Worm (Caenorhabditis elegans) whole organism, young adult: ENCODE measurements around the gene srlf-30.
A peak's percentile ranks its signal among the peaks of the same experiment; 100 is the strongest.

ENCODE experiments used
- B0035.1 ChIP-seq: sonication (generic microtip); optimal IDR thresholded peaks from 2 replicates; lab custom pipeline; 2016; ENCODE audit warnings: missing genetic modification characterization, mild to moderate bottlenecking, missing compliant biosample characterization, missing genotype, missing genetic modification reagents
- B0261.1 ChIP-seq: sonication (generic microtip); optimal IDR thresholded peaks from 2 replicates; lab custom pipeline; 2016; ENCODE audit warnings: mild to moderate bottlenecking, missing genetic modification characterization, moderate library complexity, missing compliant biosample characterization
- C17E4.6 ChIP-seq: fragments of 200-800 bp; sonication (Bioruptor generic); IDR thresholded peaks from 2 replicates; pipeline ENCODE4 v1.3.6; 2022; ENCODE audit warnings: missing genetic modification reagents, missing genetic modification characterization, missing compliant biosample characterization
- F10E7.11 ChIP-seq: sonication (generic microtip); optimal IDR thresholded peaks from 2 replicates; lab custom pipeline; 2017; ENCODE audit warnings: mild to moderate bottlenecking, missing genetic modification characterization, moderate library complexity, missing compliant biosample characterization
- F49E8.2 ChIP-seq: sonication (generic microtip); optimal IDR thresholded peaks from 3 replicates; lab custom pipeline; 2017; ENCODE audit warnings: missing genetic modification characterization, mild to moderate bottlenecking, missing compliant biosample characterization, antibody characterized with exemption, moderate library complexity; ENCODE audit not compliant: insufficient read depth
- Y53F4B.3 ChIP-seq: fragments of 200-800 bp; sonication (Bioruptor generic); IDR thresholded peaks from 2 replicates; pipeline ENCODE4 v1.3.6; 2022; ENCODE audit warnings: missing genetic modification reagents, missing genetic modification characterization, missing compliant biosample characterization
- Y53G8AR.9 ChIP-seq: fragments of 200-800 bp; sonication (Bioruptor generic); conservative IDR thresholded peaks from 2 replicates; pipeline ENCODE4 v1.3.6; 2022; ENCODE audit warnings: missing genetic modification reagents, missing genetic modification characterization, missing compliant biosample characterization
- Y67H2A.10 ChIP-seq: fragments of 200-800 bp; sonication (Bioruptor generic); conservative IDR thresholded peaks from 2 replicates; pipeline ENCODE4 v1.3.6; 2022; ENCODE audit warnings: missing genetic modification reagents, missing genetic modification characterization, missing compliant biosample characterization
- Y95B8A.8 ChIP-seq: fragments of 200-800 bp; sonication (Bioruptor generic); IDR thresholded peaks from 2 replicates; pipeline ENCODE4 v1.3.6; 2022; ENCODE audit warnings: missing genetic modification reagents, missing genetic modification characterization, missing compliant biosample characterization
- ZK185.1 ChIP-seq: sonication (generic microtip); optimal IDR thresholded peaks from 2 replicates; lab custom pipeline; 2016; ENCODE audit warnings: mild to moderate bottlenecking, missing genetic modification characterization, missing compliant biosample characterization; ENCODE audit not compliant: poor library complexity, severe bottlenecking
- atf-7 ChIP-seq: sonication (generic microtip); optimal IDR thresholded peaks from 2 replicates; lab custom pipeline; 2017; ENCODE audit warnings: mild to moderate bottlenecking, missing genetic modification characterization, missing compliant biosample characterization
- cebp-1 ChIP-seq, 2 experiments: fragments of 200-800 bp in 1 of 2; sonication (Bioruptor generic) in 1 of 2; sonication (generic microtip) in 1 of 2; IDR thresholded peaks in 1 of 2; optimal IDR thresholded peaks in 1 of 2; 2 replicates each; pipeline versions ENCODE4 v1.3.6 to Lab custom; 2017 to 2022; ENCODE audit warnings: missing compliant biosample characterization in 2 of 2, missing genetic modification characterization in 2 of 2, mild to moderate bottlenecking in 1 of 2, missing genetic modification reagents in 1 of 2, moderate library complexity in 1 of 2
- ceh-27 ChIP-seq: fragments of 200-800 bp; sonication (Bioruptor generic); optimal IDR thresholded peaks from 2 replicates; lab custom pipeline; 2018; ENCODE audit warnings: mild to moderate bottlenecking, missing genetic modification characterization, moderate library complexity, missing compliant biosample characterization
- chd-7 ChIP-seq: sonication (generic microtip); optimal IDR thresholded peaks from 2 replicates; lab custom pipeline; 2016; ENCODE audit warnings: mild to moderate bottlenecking, missing genetic modification characterization, moderate library complexity, missing compliant biosample characterization
- die-1 ChIP-seq: sonication (generic microtip); optimal IDR thresholded peaks from 2 replicates; lab custom pipeline; 2016; ENCODE audit warnings: missing genotype, mild to moderate bottlenecking, missing genetic modification characterization, missing compliant biosample characterization
- dox-1 ChIP-seq: fragments of 200-800 bp; sonication (Bioruptor generic); IDR thresholded peaks from 2 replicates; pipeline ENCODE4 v1.3.6; 2022; ENCODE audit warnings: missing genetic modification reagents, missing genetic modification characterization, missing compliant biosample characterization
- efl-1 ChIP-seq: fragments of 150-350 bp; optimal IDR thresholded peaks from 2 replicates; lab custom pipeline; 2014; ENCODE audit warnings: missing biosample characterization, missing genetic modification reagents, missing genetic modification characterization
- egl-18 ChIP-seq: fragments of 200-800 bp; sonication (Bioruptor generic); IDR thresholded peaks from 2 replicates; pipeline ENCODE4 v1.3.6; 2022; ENCODE audit warnings: missing genetic modification reagents, missing genetic modification characterization, missing compliant biosample characterization
- egl-44 ChIP-seq: fragments of 200-800 bp; sonication (Bioruptor generic); IDR thresholded peaks from 2 replicates; pipeline ENCODE4 v1.3.6; 2022; ENCODE audit warnings: missing genetic modification reagents, missing genetic modification characterization, missing compliant biosample characterization
- egrh-3 ChIP-seq: fragments of 200-800 bp; sonication (Bioruptor generic); IDR thresholded peaks from 2 replicates; pipeline ENCODE4 v1.3.6; 2022; ENCODE audit warnings: missing genetic modification reagents, missing genetic modification characterization, missing compliant biosample characterization
- fkh-3 ChIP-seq: sonication (generic microtip); optimal IDR thresholded peaks from 2 replicates; lab custom pipeline; 2016; ENCODE audit warnings: mild to moderate bottlenecking, missing genetic modification characterization, missing compliant biosample characterization
- gei-17 ChIP-seq: fragments of 200-800 bp; sonication (Bioruptor generic); optimal IDR thresholded peaks from 2 replicates; lab custom pipeline; 2018; ENCODE audit warnings: mild to moderate bottlenecking, missing genetic modification characterization, missing compliant biosample characterization
- hlh-12 ChIP-seq: sonication (generic microtip); optimal IDR thresholded peaks from 2 replicates; lab custom pipeline; 2016; ENCODE audit warnings: missing genetic modification characterization, missing compliant biosample characterization
- hlh-26 ChIP-seq: fragments of 200-800 bp; sonication (Bioruptor generic); conservative IDR thresholded peaks from 2 replicates; pipeline ENCODE4 v1.3.6; 2022; ENCODE audit warnings: missing genetic modification reagents, missing genetic modification characterization, missing compliant biosample characterization
- hmg-1.2 ChIP-seq: fragments of 200-800 bp; sonication (Bioruptor generic); IDR thresholded peaks from 2 replicates; pipeline ENCODE4 v1.3.6; 2022; ENCODE audit warnings: missing genetic modification reagents, missing genetic modification characterization, missing compliant biosample characterization
- let-607 ChIP-seq, 2 experiments: fragments of 200-800 bp in 1 of 2; sonication (Bioruptor generic) in 1 of 2; sonication (generic microtip) in 1 of 2; optimal IDR thresholded peaks; 2 replicates each; lab custom pipeline; 2016 to 2018; ENCODE audit warnings: mild to moderate bottlenecking in 2 of 2, missing compliant biosample characterization in 2 of 2, missing genetic modification characterization in 2 of 2, moderate library complexity in 2 of 2, missing genotype in 1 of 2
- lin-35 ChIP-seq, 3 experiments: fragments of 150-350 bp in 2 of 3; sonication (generic microtip) in 1 of 3; optimal IDR thresholded peaks; 2 replicates each; lab custom pipeline; 2014 to 2018; ENCODE audit warnings: missing biosample characterization in 3 of 3, missing genetic modification characterization in 3 of 3, missing genetic modification reagents in 3 of 3
- madf-10 ChIP-seq: sonication (generic microtip); optimal IDR thresholded peaks from 2 replicates; lab custom pipeline; 2016; ENCODE audit warnings: mild to moderate bottlenecking, missing genetic modification characterization, missing compliant biosample characterization
- madf-3 ChIP-seq: fragments of 200-800 bp; sonication (Bioruptor generic); IDR thresholded peaks from 2 replicates; pipeline ENCODE4 v1.3.6; 2022; ENCODE audit warnings: missing genetic modification reagents, missing genetic modification characterization, missing compliant biosample characterization
- madf-8 ChIP-seq: fragments of 200-800 bp; sonication (Bioruptor generic); conservative IDR thresholded peaks from 2 replicates; pipeline ENCODE4 v1.3.6; 2022; ENCODE audit warnings: missing genetic modification reagents, missing genetic modification characterization, missing compliant biosample characterization
- mcd-1 ChIP-seq: fragments of 200-800 bp; sonication (Bioruptor generic); IDR thresholded peaks from 2 replicates; pipeline ENCODE4 v1.3.6; 2022; ENCODE audit warnings: missing genetic modification reagents, missing genetic modification characterization, missing compliant biosample characterization
- nhr-80 ChIP-seq: sonication (generic microtip); optimal IDR thresholded peaks from 2 replicates; lab custom pipeline; 2016; ENCODE audit warnings: missing genetic modification characterization, missing compliant biosample characterization
- nhr-90 ChIP-seq: sonication (generic microtip); optimal IDR thresholded peaks from 2 replicates; lab custom pipeline; 2016; ENCODE audit warnings: missing genotype, mild to moderate bottlenecking, missing genetic modification characterization, missing compliant biosample characterization
- pha-4 ChIP-seq: fragments of 150-350 bp; sonication (generic microtip); optimal IDR thresholded peaks from 2 replicates; lab custom pipeline; 2014; ENCODE audit warnings: missing biosample characterization, missing genetic modification reagents, missing genetic modification characterization
- rcor-1 ChIP-seq: fragments of 200-800 bp; sonication (Bioruptor generic); IDR thresholded peaks from 2 replicates; pipeline ENCODE4 v1.3.6; 2022; ENCODE audit warnings: missing genetic modification reagents, missing genetic modification characterization, missing compliant biosample characterization
- repo-1 ChIP-seq: sonication (generic microtip); optimal IDR thresholded peaks from 2 replicates; lab custom pipeline; 2017; ENCODE audit warnings: mild to moderate bottlenecking, missing genetic modification characterization, missing compliant biosample characterization
- rpc-1 ChIP-seq, 2 experiments: fragments of 150-350 bp in 1 of 2; sonication (generic microtip) in 1 of 2; optimal IDR thresholded peaks; 2 replicates each; lab custom pipeline; 2014 to 2018; ENCODE audit warnings: missing biosample characterization in 1 of 2, missing genetic modification characterization in 1 of 2, missing genetic modification reagents in 1 of 2, missing genotype in 1 of 2
- snpc-1.3 ChIP-seq: sonication (generic microtip); optimal IDR thresholded peaks from 2 replicates; lab custom pipeline; 2017; ENCODE audit warnings: missing genetic modification characterization, mild to moderate bottlenecking, missing compliant biosample characterization, antibody characterized with exemption, moderate library complexity, missing genotype, missing genetic modification reagents; ENCODE audit not compliant: insufficient read depth
- somi-1 ChIP-seq: fragments of 200-800 bp; sonication (Bioruptor generic); optimal IDR thresholded peaks from 2 replicates; lab custom pipeline; 2018; ENCODE audit warnings: mild to moderate bottlenecking, missing genetic modification characterization, missing compliant biosample characterization
- tbp1 ChIP-seq: fragments of 200-800 bp; sonication (Bioruptor generic); optimal IDR thresholded peaks from 2 replicates; lab custom pipeline; 2018; ENCODE audit warnings: mild to moderate bottlenecking, missing genetic modification characterization, missing compliant biosample characterization
- tlf-1 ChIP-seq: fragments of 200-800 bp; sonication (Bioruptor generic); optimal IDR thresholded peaks from 2 replicates; lab custom pipeline; 2018; ENCODE audit warnings: mild to moderate bottlenecking, missing genetic modification characterization, missing compliant biosample characterization
- unc-62 ChIP-seq: fragments of 150-350 bp; optimal IDR thresholded peaks from 2 replicates; lab custom pipeline; 2014; ENCODE audit warnings: missing biosample characterization, missing genetic modification reagents, missing genetic modification characterization
- zfh-2 ChIP-seq: fragments of 200-800 bp; sonication (Bioruptor generic); conservative IDR thresholded peaks from 2 replicates; pipeline ENCODE4 v1.3.6; 2022; ENCODE audit warnings: missing genetic modification reagents, missing genetic modification characterization, missing compliant biosample characterization
- ztf-18 ChIP-seq: sonication (generic microtip); optimal IDR thresholded peaks from 2 replicates; lab custom pipeline; 2016; ENCODE audit warnings: missing genotype, mild to moderate bottlenecking, missing genetic modification characterization, missing compliant biosample characterization
- ztf-25 ChIP-seq: fragments of 200-800 bp; sonication (Bioruptor generic); IDR thresholded peaks from 2 replicates; pipeline ENCODE4 v1.3.6; 2022; ENCODE audit warnings: missing genetic modification reagents, missing genetic modification characterization, missing compliant biosample characterization
- ztf-26 ChIP-seq: sonication (generic microtip); optimal IDR thresholded peaks from 2 replicates; lab custom pipeline; 2017; ENCODE audit warnings: missing genetic modification characterization, missing compliant biosample characterization

srlf-30 gene

DNA sequence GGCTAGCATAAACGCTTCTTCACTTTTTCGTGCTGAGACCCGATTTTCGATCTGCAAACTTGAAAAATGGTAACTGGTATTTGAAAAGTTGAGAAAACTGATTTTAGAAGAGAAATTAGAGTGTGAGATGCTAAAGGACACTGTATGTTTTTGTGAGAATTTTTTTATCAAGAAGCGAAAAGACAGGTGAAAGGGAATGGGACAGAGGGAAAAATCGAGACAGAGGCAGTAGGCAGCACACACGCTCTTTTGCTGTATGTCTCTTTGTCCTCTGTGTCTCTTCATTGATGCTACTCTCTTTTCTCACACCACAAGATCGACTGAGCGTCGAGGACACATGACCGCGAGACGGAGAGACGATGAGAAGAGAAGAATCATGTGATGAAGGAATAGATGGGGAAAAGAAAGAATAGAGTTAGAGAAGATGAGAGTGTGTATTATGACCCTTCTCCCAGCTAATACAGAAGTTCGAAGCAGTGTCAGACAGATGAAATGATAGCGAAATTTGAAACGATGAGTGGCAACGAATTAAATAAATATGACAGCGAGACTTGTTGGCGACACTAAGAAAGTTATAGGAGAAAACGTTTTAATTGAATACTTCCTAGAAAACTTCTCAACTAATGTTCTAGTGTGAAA, 35.8 kb downstream of the srlf-30 start, which contains the start of gene lgg-2:
Gene lgg-2, minus strand, starts transcription at position 51 of the 639 bp plus-strand sequence.
- TF ChIP-seq egrh-3 (GFP tag; lab: Robert Waterston, UW) (peak; percentile 11; the same call in 1 of the 2 replicates), madf-3 (GFP tag; lab: Robert Waterston, UW) (0 out of 2 replicates have a peak, but pooled peaks have one; percentile 64), madf-10 (tag; lab: Kevin White, UChicago) (peak; percentile 85), zfh-2 (GFP tag; lab: Robert Waterston, UW) (peak; percentile 75), B0261.1 (peak; percentile 9), hlh-26 (no peak), gei-17 (GFP tag; lab: Kevin White, UChicago) (peak; percentile 67), egl-44 (GFP tag; lab: Robert Waterston, UW) (0 out of 2 replicates have a peak, but pooled peaks have one; percentile 61), C17E4.6 (GFP tag; lab: Robert Waterston, UW) (0 out of 2 replicates have a peak, but pooled peaks have one; percentile 8), ztf-25 (GFP tag; lab: Robert Waterston, UW) (no peak), tlf-1 (GFP tag; lab: Kevin White, UChicago) (peak; percentile 86), die-1 (tag; lab: Kevin White, UChicago) (peak; percentile 21), Y53G8AR.9 (peak; percentile 83), chd-7 (tag; lab: Kevin White, UChicago) (peak; percentile 95), mcd-1 (peak; percentile 80), let-607 (tag; optimal IDR thresholded peaks at IDR 0.05; lab: Kevin White, UChicago) (peak; percentile 69 to 87), pha-4 (peak; percentile 67), atf-7 (peak; percentile 87), F49E8.2 (tag; lab: Kevin White, UChicago) (no peak), cebp-1 (GFP tag; IDR thresholded peaks at IDR 0.05; lab: Robert Waterston, UW) (peak; percentile 44; the same call in 1 of the 2 replicates), cebp-1 (tag; optimal IDR thresholded peaks at IDR 0.05; lab: Kevin White, UChicago) (peak; percentile 92), Y95B8A.8 (peak; percentile 76), repo-1 (tag; lab: Kevin White, UChicago) (peak; percentile 47), ztf-26 (tag; lab: Kevin White, UChicago) (peak; percentile 84), ceh-27 (GFP tag; lab: Kevin White, UChicago) (peak; percentile 94), fkh-3 (tag; lab: Kevin White, UChicago) (no peak), F10E7.11 (no peak), dox-1 (GFP tag; lab: Robert Waterston, UW) (peak; percentile 76), ZK185.1 (tag; lab: Kevin White, UChicago) (peak; percentile 69), nhr-80 (peak; percentile 92), snpc-1.3 (tag; lab: Kevin White, UChicago) (no peak), rcor-1 (peak; percentile 70), nhr-90 (tag; lab: Kevin White, UChicago) (peak; percentile 61), rpc-1 (optimal IDR thresholded peaks at IDR 0.05; lab: Kevin White, UChicago) (peak; percentile 5), rpc-1 (tag; optimal IDR thresholded peaks at IDR 0.05; lab: Kevin White, UChicago) (no peak), hlh-12 (tag; lab: Kevin White, UChicago) (no peak), B0035.1 (peak; percentile 35), Y53F4B.3 (GFP tag; lab: Robert Waterston, UW) (no peak), tbp1 (GFP tag; lab: Kevin White, UChicago) (peak; percentile 60), lin-35 (GFP tag; optimal IDR thresholded peaks at IDR 0.05; lab: Kevin White, UChicago) (peak in 2 of 3 experiments; percentile 31 to 92), Y67H2A.10 (GFP tag; lab: Robert Waterston, UW) (peak; percentile 73), egl-18 (GFP tag; lab: Robert Waterston, UW) (no peak), efl-1 (no peak), hmg-1.2 (GFP tag; lab: Robert Waterston, UW) (peak; percentile 85), madf-8 (GFP tag; lab: Robert Waterston, UW) (no peak), ztf-18 (peak; percentile 81), somi-1 (GFP tag; lab: Kevin White, UChicago) (peak; percentile 95), unc-62 (GFP tag; lab: Kevin White, UChicago) (peak; percentile 68)
